Fruit fly (Drosophila melanogaster) whole organism, embryonic: ENCODE data around the gene gdl.

Source experiments
- Aef1 ChIP-seq: fragments of 200-800 bp; sonication (Bioruptor generic); IDR thresholded peaks from 3 replicates; pipeline ENCODE4 v1.3.6; 2022; ENCODE audit warnings: missing biosample characterization, missing genetic modification characterization
- B-H1 ChIP-seq: fragments of 200-800 bp; sonication (Bioruptor generic); IDR thresholded peaks from 3 replicates; pipeline ENCODE4 v1.3.6; 2022; ENCODE audit warnings: missing biosample characterization, missing genetic modification characterization
- Blimp-1 ChIP-seq: fragments of 200-800 bp; sonication (Bioruptor generic); optimal IDR thresholded peaks from 3 replicates; lab custom pipeline; 2018; ENCODE audit warnings: missing biosample characterization, missing genetic modification characterization, mild to moderate bottlenecking, moderate library complexity, missing genetic modification reagents
- CG11695 ChIP-seq: fragments of 200-800 bp; sonication (Bioruptor generic); IDR thresholded peaks from 3 replicates; pipeline ENCODE4 v1.3.6; 2022; ENCODE audit warnings: missing biosample characterization, missing genetic modification characterization
- CG11696 ChIP-seq: fragments of 200-800 bp; sonication (Bioruptor generic); IDR thresholded peaks from 2 replicates; pipeline ENCODE4 v1.3.6; 2022; ENCODE audit warnings: missing biosample characterization, missing genetic modification characterization
- CG13296 ChIP-seq: fragments of 200-800 bp; sonication (Bioruptor generic); optimal IDR thresholded peaks from 3 replicates; lab custom pipeline; 2018; ENCODE audit warnings: missing biosample characterization, mild to moderate bottlenecking, missing genetic modification characterization
- CG30403 ChIP-seq: fragments of 200-800 bp; sonication (Bioruptor generic); optimal IDR thresholded peaks from 3 replicates; lab custom pipeline; 2016; ENCODE audit warnings: missing biosample characterization, missing genetic modification characterization
- CG31388 ChIP-seq: fragments of 200-800 bp; sonication (Bioruptor generic); optimal IDR thresholded peaks from 2 replicates; lab custom pipeline; 2016; ENCODE audit warnings: missing biosample characterization, missing genetic modification characterization
- CG3995 ChIP-seq: fragments of 200-800 bp; sonication (Bioruptor generic); optimal IDR thresholded peaks from 3 replicates; lab custom pipeline; 2016; ENCODE audit warnings: missing biosample characterization, missing genetic modification characterization
- CG4360 ChIP-seq: fragments of 200-800 bp; sonication (Bioruptor generic); IDR thresholded peaks from 2 replicates; pipeline ENCODE4 v1.3.6; 2022; ENCODE audit warnings: missing biosample characterization, missing genetic modification characterization
- CG7963 ChIP-seq: fragments of 200-800 bp; sonication (Bioruptor generic); IDR thresholded peaks from 3 replicates; pipeline ENCODE4 v1.3.6; 2022; ENCODE audit warnings: missing biosample characterization, missing genetic modification characterization; ENCODE audit not compliant: partially characterized antibody
- CG8359 ChIP-seq: fragments of 200-800 bp; sonication (Bioruptor generic); optimal IDR thresholded peaks from 2 replicates; lab custom pipeline; 2017; ENCODE audit warnings: missing biosample characterization, mild to moderate bottlenecking, missing genetic modification characterization, borderline replicate concordance
- CG8388 ChIP-seq: fragments of 200-800 bp; sonication (Bioruptor generic); optimal IDR thresholded peaks from 2 replicates; lab custom pipeline; 2019; ENCODE audit warnings: missing biosample characterization, mild to moderate bottlenecking, missing genetic modification characterization, moderate library complexity
- Chrac-16 ChIP-seq: fragments of 200-800 bp; sonication (Bioruptor generic); optimal IDR thresholded peaks from 3 replicates; lab custom pipeline; 2016; ENCODE audit warnings: missing biosample characterization, missing genetic modification characterization
- D19A ChIP-seq: fragments of 200-800 bp; optimal IDR thresholded peaks from 3 replicates; lab custom pipeline; 2019; ENCODE audit warnings: missing biosample characterization, mild to moderate bottlenecking, missing genetic modification characterization, moderate library complexity
- Fer3 ChIP-seq: fragments of 200-800 bp; sonication (Bioruptor generic); optimal IDR thresholded peaks from 2 replicates; lab custom pipeline; 2018; ENCODE audit warnings: missing biosample characterization, mild to moderate bottlenecking, missing genetic modification characterization, moderate library complexity
- Hr51 ChIP-seq, 2 experiments: fragments of 200-800 bp; sonication (Bioruptor generic); optimal IDR thresholded peaks; 2 replicates in 1 of 2; 3 replicates in 1 of 2; lab custom pipeline; 2016 to 2018; ENCODE audit warnings: missing biosample characterization in 2 of 2, missing genetic modification characterization in 2 of 2, mild to moderate bottlenecking in 1 of 2, moderate library complexity in 1 of 2
- Med ChIP-seq: fragments of 200-800 bp; sonication (Bioruptor generic); peaks from one replicate; lab custom pipeline; 2016; ENCODE audit warnings: missing biosample characterization, missing genetic modification characterization, mild to moderate bottlenecking, inconsistent platforms, moderate library complexity
- Neu2 ChIP-seq: fragments of 200-800 bp; sonication (Bioruptor generic); optimal IDR thresholded peaks from 3 replicates; lab custom pipeline; 2016; ENCODE audit warnings: missing biosample characterization, missing genetic modification characterization, borderline replicate concordance
- Sox100B ChIP-seq: fragments of 200-800 bp; sonication (Bioruptor generic); optimal IDR thresholded peaks from 3 replicates; lab custom pipeline; 2018; ENCODE audit warnings: missing biosample characterization, mild to moderate bottlenecking, missing genetic modification characterization
- Tbp ChIP-seq: fragments of >200 bp; optimal IDR thresholded peaks from 2 replicates; lab custom pipeline; 2018; ENCODE audit warnings: missing biosample characterization, missing genetic modification characterization
- Usf ChIP-seq: fragments of 200-800 bp; sonication (Bioruptor generic); optimal IDR thresholded peaks from 2 replicates; lab custom pipeline; 2017; ENCODE audit warnings: missing genotype, missing biosample characterization, missing genetic modification characterization
- bowl ChIP-seq: fragments of 200-800 bp; sonication (Bioruptor generic); IDR thresholded peaks from 2 replicates; pipeline ENCODE4 v1.3.6; 2022; ENCODE audit warnings: missing biosample characterization, missing genetic modification characterization
- br ChIP-seq: fragments of >200 bp; optimal IDR thresholded peaks from 2 replicates; lab custom pipeline; 2017
- caup ChIP-seq: fragments of 200-800 bp; sonication (Bioruptor generic); optimal IDR thresholded peaks from 3 replicates; lab custom pipeline; 2017; ENCODE audit warnings: missing biosample characterization, mild to moderate bottlenecking, missing genetic modification characterization, moderate library complexity; ENCODE audit not compliant: severe bottlenecking
- exex ChIP-seq: fragments of 200-800 bp; sonication (Bioruptor generic); optimal IDR thresholded peaks from 4 replicates; lab custom pipeline; 2018; ENCODE audit warnings: missing biosample characterization, mild to moderate bottlenecking, missing genetic modification characterization, moderate library complexity
- gem ChIP-seq: fragments of 200-800 bp; sonication (Bioruptor generic); optimal IDR thresholded peaks from 2 replicates; lab custom pipeline; 2019; ENCODE audit warnings: missing biosample characterization, mild to moderate bottlenecking, missing genetic modification characterization, moderate library complexity
- grau ChIP-seq: fragments of 200-800 bp; optimal IDR thresholded peaks from 3 replicates; lab custom pipeline; 2019; ENCODE audit warnings: missing biosample characterization, mild to moderate bottlenecking, missing genetic modification characterization, moderate library complexity
- grn ChIP-seq: fragments of 200-800 bp; sonication (Bioruptor generic); optimal IDR thresholded peaks from 3 replicates; lab custom pipeline; 2017; ENCODE audit warnings: missing biosample characterization, missing genetic modification characterization
- gsb-n ChIP-seq: fragments of 200-800 bp; sonication (Bioruptor generic); optimal IDR thresholded peaks from 3 replicates; lab custom pipeline; 2018; ENCODE audit warnings: missing biosample characterization, mild to moderate bottlenecking, missing genetic modification characterization
- ind ChIP-seq: fragments of 200-800 bp; sonication (Bioruptor generic); optimal IDR thresholded peaks from 3 replicates; lab custom pipeline; 2016; ENCODE audit warnings: missing biosample characterization, missing genetic modification characterization
- lmd ChIP-seq: fragments of 200-800 bp; sonication (Bioruptor generic); IDR thresholded peaks from 2 replicates; pipeline ENCODE4 v1.3.6; 2022; ENCODE audit warnings: missing biosample characterization, missing genetic modification characterization
- lola ChIP-seq, 3 experiments: fragments of >200 bp in 2 of 3; fragments of 200-800 bp in 1 of 3; sonication (Bioruptor generic) in 1 of 3; optimal IDR thresholded peaks; 2 replicates each; lab custom pipeline; 2017 to 2019; ENCODE audit warnings: missing biosample characterization in 3 of 3, missing genetic modification characterization in 3 of 3, mild to moderate bottlenecking in 1 of 3, moderate library complexity in 1 of 3
- mirr ChIP-seq: fragments of 200-800 bp; sonication (Bioruptor generic); optimal IDR thresholded peaks from 3 replicates; lab custom pipeline; 2018; ENCODE audit warnings: missing biosample characterization, mild to moderate bottlenecking, missing genetic modification characterization
- ranshi ChIP-seq: fragments of 200-800 bp; sonication (Bioruptor generic); IDR thresholded peaks from 2 replicates; pipeline ENCODE4 v1.3.6; 2022; ENCODE audit warnings: missing biosample characterization, missing genetic modification characterization
- sens ChIP-seq: fragments of 200-800 bp; sonication (Bioruptor generic); peaks from one replicate; lab custom pipeline; 2016; ENCODE audit warnings: missing biosample characterization, missing genetic modification characterization
- slp2 ChIP-seq: fragments of 200-800 bp; sonication (Bioruptor generic); optimal IDR thresholded peaks from 2 replicates; lab custom pipeline; 2016; ENCODE audit warnings: missing biosample characterization, missing genetic modification characterization
- tgo ChIP-seq: fragments of 200-800 bp; sonication (Bioruptor generic); IDR thresholded peaks from 3 replicates; pipeline ENCODE4 v1.3.6; 2022; ENCODE audit warnings: missing biosample characterization, missing genetic modification characterization

The gdl gene

DNA sequence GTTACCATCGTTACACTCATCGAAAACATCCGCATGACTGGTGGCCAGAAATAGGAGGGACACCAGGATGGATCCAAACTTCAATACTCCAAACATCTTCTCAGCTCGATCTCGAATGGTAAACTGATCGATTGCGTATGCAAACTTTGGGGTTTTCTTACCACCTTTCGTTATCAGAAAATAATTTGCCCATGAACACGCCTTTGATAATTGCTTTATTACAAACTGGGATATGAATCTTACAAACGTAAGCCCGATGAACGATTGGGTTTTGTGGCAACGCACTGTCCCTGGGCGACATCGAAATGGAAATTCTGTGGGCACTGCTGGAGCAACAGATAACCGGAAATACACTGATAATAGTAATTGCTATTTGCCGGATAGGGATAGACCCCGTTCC is 17.5 kb downstream of the gdl start, which contains the start of gene CG33985 (continued):
- TF ChIP-seq Aef1 (GFP tag; lab: Robert Waterston, UW): no peak

- TF ChIP-seq CG11695 (GFP tag; lab: Robert Waterston, UW) (no peak), mirr (GFP tag; lab: Kevin White, UChicago) (no peak), CG3995 (no peak), CG8388 (GFP tag; lab: Kevin White, UChicago) (no peak), br (lab: Kevin White, UChicago) (no peak), CG30403 (no peak)
- TF ChIP-seq, all 482 proteins: peak for 0
These were observed 18.2 kb downstream of the gdl start, which contains the start of gene CG42729 for dm6 chr3L:15527416-15527815. TSS of gene CG42729 (minus strand) at chr3L:15527516.

- TF ChIP-seq CG4360 (GFP tag; lab: Robert Waterston, UW) (no peak), lmd (no peak), ranshi (GFP tag; lab: Robert Waterston, UW) (no peak), Neu2 (GFP tag; lab: Kevin White, UChicago) (no peak), slp2 (GFP tag; lab: Kevin White, UChicago) (no peak), lola (GFP tag; optimal IDR thresholded peaks at IDR 0.05; lab: Kevin White, UChicago) (no peak), CG13296 (GFP tag; lab: Kevin White, UChicago) (no peak), bowl (no peak), Usf (GFP tag; lab: Kevin White, UChicago) (no peak), B-H1 (GFP tag; lab: Robert Waterston, UW) (no peak), CG8359 (GFP tag; lab: Kevin White, UChicago) (no peak), caup (no peak)
- TF ChIP-seq, all 482 proteins: peak for 0
These were observed 18.9 kb downstream of the gdl start, which contains the start of gene CG42728 for dm6 chr3L:15528096-15528495. TSS of gene CG42728 (minus strand) at chr3L:15528196.

DNA sequence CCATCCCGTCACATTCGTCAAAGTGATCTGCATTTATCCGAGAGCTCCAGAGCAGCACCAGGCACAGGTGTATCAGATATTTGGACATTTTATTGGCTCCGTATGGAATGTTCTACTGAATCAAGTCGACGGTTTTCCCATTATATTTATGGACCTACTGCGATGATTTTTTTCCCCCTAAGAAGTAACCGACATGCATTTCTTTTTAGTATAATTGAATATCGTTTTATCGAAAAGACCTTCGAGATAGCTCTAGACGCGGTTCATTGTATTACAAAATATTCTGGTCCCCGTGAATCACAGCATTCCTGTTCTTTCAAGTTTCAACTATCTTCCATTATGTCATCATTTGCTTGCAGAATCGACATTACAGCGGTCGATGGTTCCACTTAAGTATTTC is 19.9 kb downstream of the gdl start, which contains the start of gene obst-H:
TSS of gene obst-H (minus strand) at position 101 of the 400 bp plus-strand sequence.
- TF ChIP-seq sens (GFP tag; lab: Kevin White, UChicago) (peak; percentile 7), CG11696 (GFP tag; lab: Robert Waterston, UW) (no peak)

- no peak for TF ChIP-seq Hr51 (GFP tag; optimal IDR thresholded peaks at IDR 0.05; lab: Kevin White, UChicago)
- no peak for TF ChIP-seq exex (tag; lab: Kevin White, UChicago)
- no peak for TF ChIP-seq tgo (GFP tag; lab: Robert Waterston, UW)
- TF ChIP-seq Sox100B (GFP tag; lab: Kevin White, UChicago): no peak
- TF ChIP-seq gem: no peak
- no peak for TF ChIP-seq CG7963
- no peak for TF ChIP-seq ind (GFP tag; lab: Kevin White, UChicago)
- TF ChIP-seq Fer3 (tag; lab: Kevin White, UChicago): no peak
- TF ChIP-seq D19A: peak; percentile 58
- TF ChIP-seq grau: no peak
- TF ChIP-seq CG31388 (GFP tag; lab: Kevin White, UChicago): no peak
- TF ChIP-seq Blimp-1 (GFP tag; lab: Kevin White, UChicago): no peak
- TF ChIP-seq gsb-n (tag; lab: Kevin White, UChicago): no peak
- no peak for TF ChIP-seq Tbp (GFP tag; lab: Kevin White, UChicago)
- no peak for TF ChIP-seq grn (GFP tag; lab: Kevin White, UChicago)
- peak; percentile 66 for TF ChIP-seq Med
- no peak for TF ChIP-seq Chrac-16 (GFP tag; lab: Kevin White, UChicago)
These were observed 20.8 kb downstream of the gdl start for dm6 chr3L:15530071-15530470.
